Fruit fly (Drosophila melanogaster) whole organism, embryonic: ENCODE results near the gene awd.

Source experiments
- B-H1 ChIP-seq: fragments of 200-800 bp; sonication (Bioruptor generic); IDR thresholded peaks from 3 replicates; pipeline ENCODE4 v1.3.6; 2022; ENCODE audit warnings: missing biosample characterization, missing genetic modification characterization
- Bdp1 ChIP-seq: fragments of 200-800 bp; sonication (Bioruptor generic); optimal IDR thresholded peaks from 3 replicates; lab custom pipeline; 2016; ENCODE audit warnings: missing biosample characterization, missing genetic modification characterization
- Bteb2 ChIP-seq: fragments of 200-800 bp; sonication (Bioruptor generic); optimal IDR thresholded peaks from 2 replicates; lab custom pipeline; 2016; ENCODE audit warnings: missing biosample characterization, missing genetic modification characterization
- CG11504 ChIP-seq: fragments of 200-800 bp; sonication (Bioruptor generic); optimal IDR thresholded peaks from 3 replicates; lab custom pipeline; 2019; ENCODE audit warnings: missing biosample characterization, mild to moderate bottlenecking, missing genetic modification characterization, moderate library complexity
- CG11560 ChIP-seq: fragments of 200-800 bp; sonication (Bioruptor generic); IDR thresholded peaks from 3 replicates; pipeline ENCODE4 v1.3.6; 2022; ENCODE audit warnings: missing biosample characterization, missing genetic modification characterization
- CG12104 ChIP-seq: fragments of 200-800 bp; sonication (Bioruptor generic); optimal IDR thresholded peaks from 3 replicates; lab custom pipeline; 2016; ENCODE audit warnings: missing biosample characterization, missing genetic modification characterization
- CG1529 ChIP-seq: fragments of 200-800 bp; sonication (Bioruptor generic); optimal IDR thresholded peaks from 3 replicates; lab custom pipeline; 2018; ENCODE audit warnings: missing biosample characterization, missing genetic modification characterization
- CG1603 ChIP-seq: fragments of 200-800 bp; sonication (Bioruptor generic); optimal IDR thresholded peaks from 2 replicates; lab custom pipeline; 2019; ENCODE audit warnings: missing biosample characterization, mild to moderate bottlenecking, missing genetic modification characterization, moderate library complexity
- CG18476 ChIP-seq: fragments of 200-800 bp; sonication (Bioruptor generic); optimal IDR thresholded peaks from 2 replicates; lab custom pipeline; 2016; ENCODE audit warnings: missing biosample characterization, mild to moderate bottlenecking, missing genetic modification characterization
- CG30403 ChIP-seq: fragments of 200-800 bp; sonication (Bioruptor generic); optimal IDR thresholded peaks from 3 replicates; lab custom pipeline; 2016; ENCODE audit warnings: missing biosample characterization, missing genetic modification characterization
- CG31441 ChIP-seq: fragments of 200-800 bp; sonication (Bioruptor generic); IDR thresholded peaks from 2 replicates; pipeline ENCODE4 v1.3.6; 2022; ENCODE audit warnings: missing biosample characterization, missing genetic modification characterization
- CG42726 ChIP-seq: fragments of 200-800 bp; sonication (Bioruptor generic); IDR thresholded peaks from 2 replicates; pipeline ENCODE4 v1.3.6; 2022; ENCODE audit warnings: missing biosample characterization, missing genetic modification characterization; ENCODE audit not compliant: partially characterized antibody
- CG4707 ChIP-seq: fragments of 200-800 bp; sonication (Bioruptor generic); optimal IDR thresholded peaks from 2 replicates; lab custom pipeline; 2018; ENCODE audit warnings: missing biosample characterization, mild to moderate bottlenecking, missing genetic modification characterization, moderate library complexity
- CG6683 ChIP-seq: fragments of 200-800 bp; sonication (Bioruptor generic); optimal IDR thresholded peaks from 2 replicates; lab custom pipeline; 2017; ENCODE audit warnings: missing biosample characterization, mild to moderate bottlenecking, missing genetic modification characterization, missing genetic modification reagents
- CG7963 ChIP-seq: fragments of 200-800 bp; sonication (Bioruptor generic); IDR thresholded peaks from 3 replicates; pipeline ENCODE4 v1.3.6; 2022; ENCODE audit warnings: missing biosample characterization, missing genetic modification characterization; ENCODE audit not compliant: partially characterized antibody
- CG8924 ChIP-seq: fragments of 200-800 bp; optimal IDR thresholded peaks from 3 replicates; lab custom pipeline; 2019; ENCODE audit warnings: missing biosample characterization, mild to moderate bottlenecking, missing genetic modification characterization, moderate library complexity
- CG9437 ChIP-seq: fragments of 200-800 bp; sonication (Bioruptor generic); optimal IDR thresholded peaks from 2 replicates; lab custom pipeline; 2018; ENCODE audit warnings: missing biosample characterization, mild to moderate bottlenecking, missing genetic modification characterization
- CG9817 ChIP-seq: fragments of 200-800 bp; sonication (Bioruptor generic); optimal IDR thresholded peaks from 2 replicates; lab custom pipeline; 2018; ENCODE audit warnings: missing biosample characterization, mild to moderate bottlenecking, missing genetic modification characterization, moderate library complexity
- Camta ChIP-seq: fragments of 200-800 bp; sonication (Bioruptor generic); optimal IDR thresholded peaks from 2 replicates; lab custom pipeline; 2016; ENCODE audit warnings: missing biosample characterization, missing genetic modification characterization
- D19B ChIP-seq: fragments of 200-800 bp; sonication (Bioruptor generic); optimal IDR thresholded peaks from 2 replicates; lab custom pipeline; 2017; ENCODE audit warnings: missing biosample characterization, mild to moderate bottlenecking, missing genetic modification characterization
- Elba2 ChIP-seq: fragments of 200-800 bp; sonication (Bioruptor generic); optimal IDR thresholded peaks from 3 replicates; lab custom pipeline; 2016; ENCODE audit warnings: missing biosample characterization, missing genetic modification characterization
- GATAe ChIP-seq: fragments of 200-800 bp; sonication (Bioruptor generic); conservative IDR thresholded peaks from 2 replicates; pipeline ENCODE4 v1.3.6; 2022; ENCODE audit warnings: missing biosample characterization, missing genetic modification characterization
- H15 ChIP-seq: fragments of 200-800 bp; sonication (Bioruptor generic); IDR thresholded peaks from 3 replicates; pipeline ENCODE4 v1.3.6; 2022; ENCODE audit warnings: missing biosample characterization, missing genetic modification characterization
- Myb ChIP-seq: fragments of 200-800 bp; sonication (Bioruptor generic); optimal IDR thresholded peaks from 2 replicates; lab custom pipeline; 2016; ENCODE audit warnings: missing biosample characterization, missing genetic modification characterization
- NK7.1 ChIP-seq: fragments of 200-800 bp; sonication (Bioruptor generic); optimal IDR thresholded peaks from 3 replicates; lab custom pipeline; 2016; ENCODE audit warnings: missing biosample characterization, missing genetic modification characterization
- Oli ChIP-seq: fragments of 200-800 bp; sonication (Bioruptor generic); optimal IDR thresholded peaks from 2 replicates; lab custom pipeline; 2018; ENCODE audit warnings: missing biosample characterization, mild to moderate bottlenecking, missing genetic modification characterization, moderate library complexity
- Pdp1 ChIP-seq, 2 experiments: fragments of 200-800 bp; sonication (Bioruptor generic); optimal IDR thresholded peaks; 3 replicates each; lab custom pipeline; 2016; ENCODE audit warnings: missing biosample characterization in 2 of 2, missing genetic modification characterization in 2 of 2, mild to moderate bottlenecking in 1 of 2, moderate library complexity in 1 of 2
- Poxn ChIP-seq: fragments of 200-800 bp; sonication (Bioruptor generic); IDR thresholded peaks from 2 replicates; pipeline ENCODE4 v1.3.6; 2022; ENCODE audit warnings: missing biosample characterization, missing genetic modification characterization
- Sin3A ChIP-seq: fragments of >200 bp; optimal IDR thresholded peaks from 2 replicates; lab custom pipeline; 2018
- Spps ChIP-seq: fragments of 200-800 bp; sonication (Bioruptor generic); optimal IDR thresholded peaks from 2 replicates; lab custom pipeline; 2018; ENCODE audit warnings: missing biosample characterization, mild to moderate bottlenecking, missing genetic modification characterization
- Usf ChIP-seq: fragments of 200-800 bp; sonication (Bioruptor generic); optimal IDR thresholded peaks from 2 replicates; lab custom pipeline; 2017; ENCODE audit warnings: missing genotype, missing biosample characterization, missing genetic modification characterization
- ac ChIP-seq: fragments of 200-800 bp; sonication (Bioruptor generic); optimal IDR thresholded peaks from 3 replicates; lab custom pipeline; 2017; ENCODE audit warnings: missing biosample characterization, mild to moderate bottlenecking, missing genetic modification characterization
- az2 ChIP-seq: fragments of 200-800 bp; sonication (Bioruptor generic); optimal IDR thresholded peaks from 3 replicates; lab custom pipeline; 2016; ENCODE audit warnings: missing biosample characterization, missing genetic modification characterization
- bcd ChIP-seq: fragments of 200-800 bp; sonication (Bioruptor generic); optimal IDR thresholded peaks from 2 replicates; lab custom pipeline; 2017; ENCODE audit warnings: missing biosample characterization, mild to moderate bottlenecking, missing genetic modification characterization
- cas ChIP-seq: fragments of 200-800 bp; sonication (Bioruptor generic); IDR thresholded peaks from 2 replicates; pipeline ENCODE4 v1.3.6; 2022; ENCODE audit warnings: missing biosample characterization, missing genetic modification characterization
- cato ChIP-seq: fragments of 200-800 bp; sonication (Bioruptor generic); optimal IDR thresholded peaks from 2 replicates; lab custom pipeline; 2016; ENCODE audit warnings: missing biosample characterization, missing genetic modification characterization, borderline replicate concordance
- chif ChIP-seq, 2 experiments: fragments of 200-800 bp; sonication (Bioruptor generic); optimal IDR thresholded peaks; 3 replicates each; lab custom pipeline; 2016; ENCODE audit warnings: missing biosample characterization in 2 of 2, missing genetic modification characterization in 2 of 2
- chn ChIP-seq: fragments of 200-800 bp; sonication (Bioruptor generic); optimal IDR thresholded peaks from 2 replicates; lab custom pipeline; 2016; ENCODE audit warnings: missing biosample characterization, missing genetic modification characterization
- emc ChIP-seq: fragments of 200-800 bp; sonication (Bioruptor generic); optimal IDR thresholded peaks from 2 replicates; lab custom pipeline; 2016; ENCODE audit warnings: missing biosample characterization, missing genetic modification characterization
- fd96Cb ChIP-seq: fragments of 200-800 bp; sonication (Bioruptor generic); optimal IDR thresholded peaks from 2 replicates; lab custom pipeline; 2018; ENCODE audit warnings: missing biosample characterization, mild to moderate bottlenecking, missing genetic modification characterization, moderate library complexity
- jigr1 ChIP-seq: fragments of 200-800 bp; sonication (Bioruptor generic); IDR thresholded peaks from 3 replicates; pipeline ENCODE4 v1.3.6; 2022; ENCODE audit warnings: missing biosample characterization, missing genetic modification characterization
- lab ChIP-seq: fragments of 200-800 bp; sonication (Bioruptor generic); optimal IDR thresholded peaks from 3 replicates; lab custom pipeline; 2017; ENCODE audit warnings: missing biosample characterization, missing genetic modification characterization, mild to moderate bottlenecking, moderate library complexity, missing genetic modification reagents
- p53 ChIP-seq: fragments of 200-800 bp; sonication (Bioruptor generic); optimal IDR thresholded peaks from 2 replicates; lab custom pipeline; 2016; ENCODE audit warnings: missing biosample characterization, missing genetic modification characterization
- peb ChIP-seq: fragments of 200-800 bp; sonication (Bioruptor generic); IDR thresholded peaks from 2 replicates; pipeline ENCODE4 v1.3.6; 2022; ENCODE audit warnings: missing biosample characterization, missing genetic modification characterization
- pum ChIP-seq: fragments of 200-800 bp; sonication (Bioruptor generic); optimal IDR thresholded peaks from 2 replicates; lab custom pipeline; 2016; ENCODE audit warnings: missing biosample characterization, missing genetic modification characterization
- ro ChIP-seq: fragments of 200-800 bp; sonication (Bioruptor generic); IDR thresholded peaks from 2 replicates; pipeline ENCODE4 v1.3.6; 2022; ENCODE audit warnings: missing biosample characterization, missing genetic modification characterization
- slbo ChIP-seq: fragments of 200-800 bp; sonication (Bioruptor generic); IDR thresholded peaks from 2 replicates; pipeline ENCODE4 v1.3.6; 2022; ENCODE audit warnings: missing biosample characterization, missing genetic modification characterization
- so ChIP-seq: fragments of 200-800 bp; sonication (Bioruptor generic); IDR thresholded peaks from 3 replicates; pipeline ENCODE4 v1.3.6; 2022; ENCODE audit warnings: missing biosample characterization, missing genetic modification characterization
- sr ChIP-seq: fragments of 200-800 bp; sonication (Bioruptor generic); IDR thresholded peaks from 3 replicates; pipeline ENCODE4 v1.3.6; 2022; ENCODE audit warnings: missing biosample characterization, missing genetic modification characterization
- stc ChIP-seq: fragments of 200-800 bp; sonication (Bioruptor generic); IDR thresholded peaks from 2 replicates; pipeline ENCODE4 v1.3.6; 2022; ENCODE audit warnings: missing biosample characterization, missing genetic modification characterization
- tup ChIP-seq: fragments of 200-800 bp; sonication (Bioruptor generic); optimal IDR thresholded peaks from 2 replicates; lab custom pipeline; 2016; ENCODE audit warnings: missing biosample characterization, mild to moderate bottlenecking, missing genetic modification characterization, moderate library complexity
- unc-4 ChIP-seq: fragments of 200-800 bp; sonication (Bioruptor generic); IDR thresholded peaks from 2 replicates; pipeline ENCODE4 v1.3.6; 2022; ENCODE audit warnings: missing biosample characterization, missing genetic modification characterization; ENCODE audit not compliant: partially characterized antibody
- yki ChIP-seq: fragments of >200 bp; optimal IDR thresholded peaks from 3 replicates; lab custom pipeline; 2018

The awd gene

dm6 chr3R:31696664-31697063 is 49.2 kb downstream of the awd start:
- TF ChIP-seq yki (lab: Kevin White, UChicago) = no peak
- no peak for TF ChIP-seq CG12104 (GFP tag; lab: Kevin White, UChicago)
- no peak for TF ChIP-seq slbo
- TF ChIP-seq CG8924 (tag; lab: Kevin White, UChicago) = no peak
- TF ChIP-seq lab (GFP tag; lab: Kevin White, UChicago) = no peak
- no peak for TF ChIP-seq peb
- no peak for TF ChIP-seq Myb (GFP tag; lab: Kevin White, UChicago)
- peak; percentile 40; the same call in 1 of the 2 replicates for TF ChIP-seq CG31441
- no peak for TF ChIP-seq so (GFP tag; lab: Robert Waterston, UW)
- no peak for TF ChIP-seq NK7.1 (GFP tag; lab: Kevin White, UChicago)
- peak in 1 of 2 experiments; percentile 26 for TF ChIP-seq chif (GFP tag; optimal IDR thresholded peaks at IDR 0.05; lab: Kevin White, UChicago)
- no peak for TF ChIP-seq GATAe (GFP tag; lab: Robert Waterston, UW)
- TF ChIP-seq CG7963 = no peak
- TF ChIP-seq Oli (tag; lab: Kevin White, UChicago) = no peak
- TF ChIP-seq CG18476 (GFP tag; lab: Kevin White, UChicago) = no peak
- no peak for TF ChIP-seq CG4707
- TF ChIP-seq CG11504 (tag; lab: Kevin White, UChicago) = no peak
- no peak for TF ChIP-seq Elba2 (GFP tag; lab: Kevin White, UChicago)
- peak; percentile 1 for TF ChIP-seq chn (GFP tag; lab: Kevin White, UChicago)
- TF ChIP-seq Spps = no peak
- TF ChIP-seq tup (GFP tag; lab: Kevin White, UChicago) = no peak
- TF ChIP-seq CG1603 (tag; lab: Kevin White, UChicago) = peak; percentile 69
- TF ChIP-seq CG11560 (tag; lab: Robert Waterston, UW) = no peak
- TF ChIP-seq unc-4 (GFP tag; lab: Robert Waterston, UW) = no peak
- no peak for TF ChIP-seq CG42726
- TF ChIP-seq sr (GFP tag; lab: Robert Waterston, UW) = no peak
- TF ChIP-seq p53 = no peak
- TF ChIP-seq ro = no peak
- TF ChIP-seq CG9817 (tag; lab: Kevin White, UChicago) = no peak
- no peak for TF ChIP-seq bcd
- TF ChIP-seq Bteb2 (GFP tag; lab: Kevin White, UChicago) = no peak
- no peak for TF ChIP-seq B-H1
- no peak for TF ChIP-seq CG9437 (GFP tag; lab: Kevin White, UChicago)
- no peak for TF ChIP-seq emc
- TF ChIP-seq Camta (GFP tag; lab: Kevin White, UChicago) = no peak
- peak; percentile 18 for TF ChIP-seq CG30403 (GFP tag; lab: Kevin White, UChicago)
- TF ChIP-seq D19B (GFP tag; lab: Kevin White, UChicago) = no peak
- no peak for TF ChIP-seq Bdp1
- no peak for TF ChIP-seq CG6683
- TF ChIP-seq cas (GFP tag; lab: Robert Waterston, UW) = no peak
- peak; percentile 22 for TF ChIP-seq az2 (GFP tag; lab: Kevin White, UChicago)
- TF ChIP-seq CG1529 (GFP tag; lab: Kevin White, UChicago) = no peak
- no peak for TF ChIP-seq fd96Cb (tag; lab: Kevin White, UChicago)
- TF ChIP-seq H15 (GFP tag; lab: Robert Waterston, UW) = no peak
- no peak for TF ChIP-seq Sin3A
- TF ChIP-seq stc (GFP tag; lab: Robert Waterston, UW) = no peak
- no peak for TF ChIP-seq cato (GFP tag; lab: Kevin White, UChicago)
- TF ChIP-seq Usf (GFP tag; lab: Kevin White, UChicago) = no peak
- no peak for TF ChIP-seq ac (GFP tag; lab: Kevin White, UChicago)
- no peak for TF ChIP-seq Poxn (GFP tag; lab: Robert Waterston, UW)
- TF ChIP-seq Pdp1 (GFP tag; optimal IDR thresholded peaks at IDR 0.05; lab: Kevin White, UChicago) = peak; percentile 4 to 57
- TF ChIP-seq pum = no peak
- TF ChIP-seq jigr1 = no peak
